Worm (Caenorhabditis elegans) whole organism, L2 larva: Measurements from ENCODE around the gene unc-50.

ENCODE experiments used
- F13H6.1 ChIP-seq: sonication (generic microtip); optimal IDR thresholded peaks from 2 replicates; lab custom pipeline; 2016; ENCODE audit warnings: missing genetic modification characterization, missing compliant biosample characterization
- ceh-16 ChIP-seq: fragments of 150-350 bp; optimal IDR thresholded peaks from 2 replicates; lab custom pipeline; 2014; ENCODE audit warnings: missing biosample characterization, missing genetic modification characterization
- crh-2 ChIP-seq: sonication (generic microtip); optimal IDR thresholded peaks from 2 replicates; lab custom pipeline; 2017; ENCODE audit warnings: missing biosample characterization, missing genetic modification characterization
- elt-3 ChIP-seq: sonication (generic microtip); optimal IDR thresholded peaks from 2 replicates; lab custom pipeline; 2017; ENCODE audit warnings: missing biosample characterization, missing genetic modification characterization
- ztf-11 ChIP-seq: sonication (generic microtip); optimal IDR thresholded peaks from 2 replicates; lab custom pipeline; 2017; ENCODE audit warnings: missing biosample characterization, missing genetic modification characterization

- TF ChIP-seq ztf-11 (tag; lab: Kevin White, UChicago) (no peak), ceh-16 (tag; lab: Kevin White, UChicago) (no peak), crh-2 (no peak), F13H6.1 (tag; lab: Kevin White, UChicago) (no peak), elt-3 (tag; lab: Kevin White, UChicago) (no peak)
Observed at ce11 chrIII:10367355-10367909, 49.5 kb upstream of the unc-50 start.
